Fruit fly (Drosophila melanogaster) whole organism, larva: Measurements from ENCODE around the gene CG14253.

Experiments used
- noc ChIP-seq: fragments of 200-800 bp; sonication (Bioruptor generic); optimal IDR thresholded peaks from 3 replicates; lab custom pipeline; 2019; ENCODE audit warnings: missing biosample characterization, mild to moderate bottlenecking, missing genetic modification characterization, moderate library complexity

The CG14253 gene

DNA sequence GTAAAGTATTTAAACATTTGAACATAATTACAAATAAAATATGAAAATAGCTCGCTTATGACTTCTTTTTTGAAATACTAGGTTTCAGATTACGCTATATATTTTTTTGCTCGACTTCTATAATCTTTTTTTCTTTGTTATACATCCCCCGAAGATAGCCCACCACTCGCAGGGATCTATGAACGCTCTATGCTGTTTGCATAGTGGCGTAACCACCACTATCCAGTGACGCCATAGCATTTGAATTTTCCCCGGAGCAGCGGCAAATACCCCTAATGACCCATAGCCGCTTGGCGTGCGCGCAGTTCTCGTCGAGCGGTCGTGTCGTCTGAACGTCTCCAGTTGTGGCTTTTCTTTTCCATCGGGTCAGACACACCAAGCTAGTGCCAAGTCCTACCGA is at the start of gene CG14253, which contains the start of gene CG46313:
Gene CG14253, plus strand, starts transcription at position 301 of the 400 bp plus-strand sequence.
Gene CG46313, plus strand, starts transcription at position 301 of the 400 bp plus-strand sequence.
- no peak for TF ChIP-seq noc (tag; lab: Kevin White, UChicago)

DNA sequence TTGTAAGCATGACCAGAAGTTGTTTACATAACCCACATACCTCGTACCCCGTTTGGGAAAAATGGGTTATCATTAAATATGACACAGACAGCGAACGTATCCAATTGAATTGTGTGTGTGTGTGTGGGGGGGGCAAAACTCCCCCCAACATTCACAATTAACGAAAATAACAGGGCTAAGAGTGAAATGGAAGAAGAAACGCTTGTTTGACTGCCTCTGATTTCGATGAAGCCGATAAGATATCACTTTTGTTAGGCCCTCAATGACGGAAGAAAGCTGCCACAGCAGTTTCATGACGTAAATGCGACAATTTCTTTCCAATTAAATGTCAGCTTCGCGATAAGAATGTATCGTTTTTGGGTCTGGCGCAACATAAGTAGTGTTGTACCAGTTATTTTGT is 44.5 kb upstream of the CG14253 start:
- TF ChIP-seq noc (tag; lab: Kevin White, UChicago) = no peak

DNA sequence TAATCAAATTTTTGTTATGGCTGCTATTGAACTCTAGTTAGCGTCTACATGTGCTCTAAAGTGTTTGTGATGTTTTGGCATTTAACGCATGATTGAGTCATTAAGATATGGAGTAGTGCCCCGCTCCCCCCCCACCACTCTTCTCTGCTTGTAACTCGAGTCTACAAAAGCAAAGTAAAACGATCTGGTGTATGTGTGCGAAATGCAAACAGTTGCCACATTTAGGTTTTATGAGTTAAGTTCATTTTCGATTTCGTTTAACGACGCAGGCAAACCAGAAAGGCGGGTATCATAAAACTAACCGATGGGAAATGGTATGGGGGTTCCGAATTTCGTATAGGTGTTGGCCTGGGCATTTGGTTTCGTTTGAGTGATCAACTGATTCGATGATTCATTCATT is 43.8 kb upstream of the CG14253 start:
- TF ChIP-seq noc (tag; lab: Kevin White, UChicago) = no peak

DNA sequence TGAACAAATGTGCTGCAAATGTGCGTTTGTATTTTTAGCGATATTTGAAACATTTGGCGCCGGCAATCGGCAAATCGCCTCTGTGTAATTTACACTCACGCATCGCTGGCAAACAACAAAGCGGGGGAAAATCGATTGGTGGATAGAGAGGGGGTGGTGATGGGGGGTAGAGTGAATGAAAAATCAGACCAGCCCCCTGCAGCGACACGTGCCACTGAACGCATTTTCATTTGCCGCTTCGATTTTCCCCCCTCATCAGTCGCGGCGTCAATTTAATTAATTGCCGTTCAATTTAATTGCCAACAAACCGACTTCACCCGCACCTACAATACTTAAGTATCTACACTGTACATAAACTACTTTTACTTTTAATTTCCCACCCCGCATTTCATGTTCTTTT is 42.9 kb upstream of the CG14253 start:
- no peak for TF ChIP-seq noc (tag; lab: Kevin White, UChicago)

DNA sequence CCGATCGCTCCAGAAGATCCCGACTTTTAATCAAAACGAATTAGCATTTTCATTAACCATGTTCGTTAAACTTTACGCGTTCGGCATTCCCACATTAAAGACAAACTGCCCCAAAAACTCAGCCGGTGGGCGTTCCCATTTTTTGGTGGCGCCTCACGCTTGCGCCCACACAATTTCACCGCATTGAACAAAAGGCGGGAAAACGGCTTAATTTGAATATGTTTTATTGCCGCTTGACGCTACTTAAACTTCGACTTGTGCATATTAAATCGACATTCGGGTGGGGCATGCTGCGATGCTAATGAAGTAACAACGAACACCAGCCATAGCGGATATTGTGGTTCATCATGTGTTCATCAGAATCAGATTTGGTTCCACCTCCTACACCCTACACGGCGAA is 41.8 kb upstream of the CG14253 start:
- TF ChIP-seq noc (tag; lab: Kevin White, UChicago) = no peak

DNA sequence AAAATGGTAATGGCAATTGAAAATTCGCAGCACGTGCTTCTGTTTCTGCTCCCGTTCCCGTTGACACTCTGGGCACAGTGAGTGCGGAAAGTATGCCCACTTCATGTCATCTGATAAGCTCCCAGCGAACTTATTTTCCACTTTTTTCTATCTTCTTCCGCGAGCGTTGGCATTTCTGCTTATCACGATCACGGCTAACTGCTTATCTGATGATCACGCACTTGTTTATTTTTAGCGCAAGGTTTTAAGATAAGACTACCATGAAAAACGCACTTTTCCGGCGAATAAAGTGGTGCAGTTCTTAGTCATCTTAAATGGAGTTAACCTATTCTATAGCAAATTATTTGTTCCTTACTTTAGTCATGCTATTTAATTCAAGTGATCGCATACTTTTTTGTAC is 40.9 kb upstream of the CG14253 start:
- peak; percentile 68 for TF ChIP-seq noc (tag; lab: Kevin White, UChicago)

DNA sequence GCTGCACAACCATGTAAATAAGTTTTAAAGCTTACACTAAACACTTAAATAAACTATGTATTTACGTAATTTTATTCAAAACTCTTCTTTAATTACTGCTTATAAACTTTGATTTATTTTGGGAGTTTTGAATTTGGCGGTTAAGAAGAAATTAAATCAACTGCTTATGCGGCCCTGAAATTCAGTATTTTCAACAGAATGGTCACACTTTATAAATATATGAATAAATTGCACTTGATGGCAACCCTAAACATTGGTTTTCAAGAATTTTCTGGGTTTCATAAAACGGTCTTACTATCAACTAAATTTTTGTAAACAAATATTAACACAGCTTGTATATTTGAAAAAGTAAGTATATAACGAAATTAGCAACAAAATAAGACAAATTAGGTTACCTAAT is 33.1 kb upstream of the CG14253 start, which contains the start of gene CG14252:
Gene CG14252, plus strand, starts transcription at position 302 of the 400 bp plus-strand sequence.
- TF ChIP-seq noc (tag; lab: Kevin White, UChicago) = no peak

DNA sequence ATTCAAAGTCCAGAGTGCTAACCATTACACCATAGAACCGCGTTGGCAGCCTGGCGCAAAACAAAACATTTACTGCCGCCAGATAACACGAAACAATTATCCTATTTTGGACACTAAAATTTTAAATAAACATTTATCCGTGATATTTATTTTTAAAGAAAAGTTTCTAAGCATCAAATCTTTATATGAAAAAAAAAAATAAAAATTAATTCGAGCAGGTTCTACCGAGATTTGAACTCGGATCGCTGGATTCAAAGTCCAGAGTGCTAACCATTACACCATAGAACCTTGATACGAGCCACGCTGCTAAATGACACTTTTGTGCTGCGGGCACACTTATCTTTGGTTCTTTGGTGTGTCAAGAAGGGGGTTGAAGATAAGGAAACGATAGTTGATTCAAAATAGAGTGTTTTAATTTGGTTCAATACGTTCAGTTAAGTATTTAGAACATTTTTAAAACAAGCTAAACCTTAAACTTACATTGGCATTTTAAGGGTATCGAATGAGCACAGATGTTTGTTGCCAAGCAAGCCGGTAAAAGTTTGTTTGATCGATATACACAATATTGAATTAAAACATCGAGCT is 31.0 kb upstream of the CG14253 start, which contains the start of gene Spag1:
Gene Spag1, plus strand, starts transcription at position 535 of the 585 bp plus-strand sequence.
- peak; percentile 54 for TF ChIP-seq noc (tag; lab: Kevin White, UChicago)

DNA sequence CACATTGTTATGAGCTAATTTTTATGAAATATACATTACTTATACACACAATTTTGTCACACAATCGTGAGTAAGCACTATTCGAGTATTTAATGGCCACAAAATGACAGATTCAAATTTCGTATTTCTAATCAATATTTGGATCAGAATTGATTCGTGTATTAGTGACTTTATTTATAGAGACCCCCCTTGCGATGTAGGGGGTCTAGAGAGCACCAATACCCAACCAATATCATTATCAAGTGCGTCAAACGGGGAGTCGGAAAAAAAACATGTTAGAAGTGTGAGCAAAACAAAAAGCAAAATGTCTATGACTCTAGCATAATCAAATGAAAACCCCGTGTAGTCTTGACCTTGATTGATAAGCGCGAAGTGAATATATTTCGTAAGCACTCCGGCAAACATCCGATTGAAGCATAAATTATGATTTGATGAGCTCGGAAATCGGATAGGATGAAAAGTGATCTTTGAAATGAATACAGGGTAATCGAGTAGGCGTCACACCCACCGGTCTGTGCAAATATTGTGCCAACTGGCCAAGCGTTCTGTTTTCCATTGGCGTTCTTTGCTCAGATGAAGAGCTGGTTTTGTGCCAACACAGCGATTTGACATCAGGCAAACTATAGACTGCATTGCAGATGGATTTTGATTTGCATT is 26.0 kb upstream of the CG14253 start:
- peak; percentile 74 for TF ChIP-seq noc (tag; lab: Kevin White, UChicago)

DNA sequence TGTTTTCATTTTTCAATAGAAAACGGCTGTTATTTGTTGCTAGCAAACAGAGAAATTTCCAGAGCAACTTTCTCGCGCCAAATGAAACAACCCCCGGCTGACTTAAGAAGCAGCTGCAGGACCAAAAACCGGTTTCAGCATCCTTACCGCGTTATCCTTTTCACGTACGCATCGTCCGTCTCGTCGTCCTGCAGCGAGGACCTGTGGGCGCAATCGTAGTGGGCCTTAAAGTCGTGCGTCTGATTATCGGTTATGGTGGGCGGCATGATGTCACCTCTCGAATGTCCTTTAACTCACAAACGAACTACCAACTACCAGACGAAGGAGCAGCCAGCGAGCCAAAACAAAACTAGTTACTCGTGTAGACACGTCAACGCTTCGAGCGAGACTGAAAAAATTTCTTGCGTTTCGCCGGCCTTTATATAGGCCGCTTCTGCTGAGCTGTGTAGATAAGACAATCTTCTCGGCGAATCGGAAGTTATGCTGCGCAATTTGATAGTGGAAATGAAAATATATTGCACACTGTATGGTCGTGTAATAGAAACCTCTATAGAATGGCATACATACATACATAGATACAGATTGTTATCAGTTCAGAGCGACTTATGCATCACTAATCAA is 25.4 kb upstream of the CG14253 start:
- no peak for TF ChIP-seq noc (tag; lab: Kevin White, UChicago)

DNA sequence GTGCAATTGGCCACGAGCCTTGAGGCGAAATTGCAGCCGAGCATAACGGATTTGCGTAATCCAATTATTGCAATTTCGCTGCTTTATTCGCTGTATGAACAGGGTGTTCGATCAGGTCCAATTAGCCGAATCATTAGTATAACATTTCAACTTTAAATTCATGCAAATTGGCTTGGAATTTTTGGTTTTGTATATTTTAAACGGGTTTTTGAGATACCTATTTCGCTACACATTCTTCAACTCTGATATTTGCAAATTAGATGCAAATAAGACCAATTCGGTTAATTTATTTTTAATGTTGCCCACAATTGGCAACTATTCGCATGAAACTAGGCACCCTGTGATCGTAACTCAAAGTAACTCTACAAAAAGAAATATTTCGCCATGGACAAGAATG is 24.9 kb upstream of the CG14253 start:
- peak; percentile 61 for TF ChIP-seq noc (tag; lab: Kevin White, UChicago)

DNA sequence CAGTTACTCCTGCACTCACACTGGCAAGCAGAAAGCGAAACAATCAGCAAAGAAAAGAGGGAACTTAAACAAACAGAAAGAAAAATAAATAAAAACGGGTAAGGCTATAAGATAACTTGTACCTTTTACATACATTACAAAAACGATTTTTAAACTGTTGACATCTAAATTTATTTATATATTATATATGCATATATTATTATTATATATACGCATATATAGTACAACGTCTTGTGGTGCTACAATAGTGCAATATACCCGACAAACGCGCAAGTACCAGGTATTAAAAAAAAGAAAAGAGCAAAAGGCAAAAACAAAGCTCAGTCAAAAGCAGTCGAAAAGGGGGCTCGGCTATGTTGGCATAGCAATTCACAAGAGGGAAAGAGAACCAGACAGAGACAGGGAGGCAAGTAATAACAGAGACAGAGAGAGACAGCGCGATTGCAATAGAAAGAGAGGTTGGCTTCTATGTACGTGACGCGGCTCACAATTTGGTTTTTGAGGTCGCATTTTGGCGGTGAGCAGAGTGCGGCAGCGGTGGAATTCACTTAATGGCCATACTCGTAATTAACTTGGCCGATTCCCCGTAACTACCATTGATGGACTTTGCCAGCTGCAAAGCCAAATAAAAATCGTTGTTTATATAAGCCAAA is 24.2 kb upstream of the CG14253 start:
- TF ChIP-seq noc (tag; lab: Kevin White, UChicago) = peak; percentile 64

DNA sequence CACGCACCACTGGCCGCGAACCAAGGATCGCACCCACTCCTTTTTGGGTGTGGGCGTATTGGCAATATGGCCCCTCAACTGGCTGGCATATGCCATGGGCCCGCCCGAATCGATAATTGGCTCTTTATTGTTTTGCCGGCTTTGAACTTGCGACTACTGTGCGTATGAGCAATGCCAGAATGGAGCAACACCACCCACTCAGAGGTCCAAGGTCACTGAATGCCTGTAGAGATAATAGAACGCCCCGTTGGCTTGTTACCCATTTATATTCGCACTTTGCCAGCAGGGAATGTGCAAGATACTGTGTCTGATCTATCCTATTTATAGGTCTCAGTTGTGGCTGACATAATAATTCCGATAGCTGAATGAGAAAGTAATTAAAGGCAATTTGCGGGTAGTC is 22.8 kb upstream of the CG14253 start:
- no peak for TF ChIP-seq noc (tag; lab: Kevin White, UChicago)

DNA sequence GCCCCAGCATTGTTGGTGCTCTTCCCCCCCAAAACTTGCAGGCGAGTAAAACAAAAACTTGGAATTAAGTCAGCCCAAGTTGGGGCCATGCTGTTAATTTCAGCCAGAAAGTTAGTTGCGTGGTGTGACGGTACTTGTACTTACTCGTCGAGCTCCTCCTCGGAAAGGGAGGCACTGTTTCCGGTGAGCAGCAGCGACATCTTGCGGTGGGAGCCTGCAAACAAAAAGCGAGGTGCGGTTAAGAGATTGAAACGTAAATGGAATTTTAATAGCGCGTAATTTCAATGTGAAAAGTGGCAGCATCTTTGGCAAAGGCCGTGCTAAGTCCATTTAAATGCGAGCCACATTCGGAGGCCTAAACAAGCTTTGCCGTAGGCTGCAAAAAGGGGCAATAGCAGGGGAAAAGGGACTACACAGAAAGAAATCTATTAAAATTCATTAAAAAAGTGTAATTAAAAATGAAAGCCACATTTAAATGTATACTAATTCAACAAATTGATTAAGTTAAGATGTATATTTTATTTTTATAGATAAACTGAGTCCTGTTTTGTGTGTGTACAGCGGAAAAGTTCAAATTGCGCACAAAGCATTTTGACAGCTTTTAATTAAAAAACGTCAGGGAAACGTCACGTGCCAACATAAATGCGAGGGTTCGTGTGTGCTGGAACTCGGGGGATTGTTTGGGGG is 21.8 kb upstream of the CG14253 start:
- no peak for TF ChIP-seq noc (tag; lab: Kevin White, UChicago)

DNA sequence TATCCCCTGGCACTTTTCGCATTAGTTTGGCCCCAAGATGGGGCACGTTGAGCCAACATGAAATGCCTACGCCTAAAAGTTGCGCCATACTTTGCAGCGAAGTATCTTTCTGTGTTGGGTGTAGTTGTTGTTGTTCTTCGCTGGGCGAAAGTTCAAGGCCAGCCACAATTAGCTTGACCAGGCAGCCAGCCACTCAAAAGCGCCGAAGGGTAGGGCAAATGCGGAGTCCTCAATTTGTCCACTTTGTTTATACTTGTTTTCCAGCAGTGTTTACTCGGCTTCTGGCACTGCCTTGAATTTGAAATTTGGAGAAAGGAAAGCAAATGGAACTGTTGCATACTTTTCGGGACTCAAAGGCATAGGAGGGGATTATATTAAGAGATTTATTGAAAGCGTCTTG is 21.2 kb upstream of the CG14253 start:
- TF ChIP-seq noc (tag; lab: Kevin White, UChicago) = no peak
